Fruit fly (Drosophila melanogaster) whole organism: ENCODE results near the gene I-2.

ENCODE experiments used
- CG8478 ChIP-seq: fragments of >200 bp; optimal IDR thresholded peaks from 2 replicates; lab custom pipeline; 2018; ENCODE audit warnings: inconsistent platforms
- psq ChIP-seq: fragments of >200 bp; optimal IDR thresholded peaks from 2 replicates; lab custom pipeline; 2017

DNA sequence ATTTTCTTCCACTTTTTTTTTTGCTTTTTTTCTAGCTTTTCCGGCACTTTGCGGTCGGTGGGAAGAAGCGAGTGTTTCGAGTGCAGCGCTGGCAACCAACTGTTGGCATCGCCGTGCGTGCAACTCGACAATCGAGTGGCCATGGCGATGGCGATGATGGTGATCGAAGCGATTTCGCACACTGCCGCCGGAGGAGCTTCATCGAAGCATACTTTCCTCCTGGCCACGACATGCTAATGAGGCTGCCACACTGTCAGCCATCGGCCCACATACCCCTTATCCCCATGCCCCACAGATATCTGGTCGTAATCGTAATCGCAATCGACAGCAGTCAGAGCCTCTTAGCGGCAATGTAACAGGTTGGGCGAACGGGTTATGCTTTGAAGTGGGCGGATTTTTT, 39.0 kb downstream of the I-2 start, which contains the start of gene Zasp67:
- no peak for TF ChIP-seq psq (lab: Kevin White, UChicago)
- no peak for TF ChIP-seq CG8478 (lab: Kevin White, UChicago)
